Fruit fly (Drosophila melanogaster) whole organism, prepupa: ENCODE data around the gene fit.

ENCODE experiments used
- Blimp-1 ChIP-seq: fragments of 200-800 bp; sonication (Bioruptor generic); optimal IDR thresholded peaks from 3 replicates; lab custom pipeline; 2017; ENCODE audit warnings: missing biosample characterization, missing genetic modification characterization, mild to moderate bottlenecking, moderate library complexity, missing genetic modification reagents
- CG10669 ChIP-seq: fragments of 200-800 bp; sonication (Bioruptor generic); optimal IDR thresholded peaks from 3 replicates; lab custom pipeline; 2018; ENCODE audit warnings: missing biosample characterization, mild to moderate bottlenecking, missing genetic modification characterization, moderate library complexity
- CG11762 ChIP-seq: fragments of 200-800 bp; sonication (Bioruptor generic); optimal IDR thresholded peaks from 3 replicates; lab custom pipeline; 2016; ENCODE audit warnings: missing biosample characterization, missing genetic modification characterization; ENCODE audit not compliant: insufficient read depth
- CG15336 ChIP-seq: fragments of 200-800 bp; sonication (Bioruptor generic); IDR thresholded peaks from 2 replicates; pipeline ENCODE4 v1.3.6; 2022; ENCODE audit warnings: missing biosample characterization, missing genetic modification characterization
- CG16779 ChIP-seq: fragments of 200-800 bp; sonication (Bioruptor generic); optimal IDR thresholded peaks from 3 replicates; lab custom pipeline; 2017; ENCODE audit warnings: missing biosample characterization, mild to moderate bottlenecking, missing genetic modification characterization
- CG3032 ChIP-seq: fragments of 200-800 bp; optimal IDR thresholded peaks from 2 replicates; lab custom pipeline; 2019; ENCODE audit warnings: missing biosample characterization, mild to moderate bottlenecking, missing genetic modification characterization, moderate library complexity
- CG31627 ChIP-seq: fragments of 200-800 bp; sonication (Bioruptor generic); optimal IDR thresholded peaks from 3 replicates; lab custom pipeline; 2016; ENCODE audit warnings: missing biosample characterization, missing genetic modification characterization
- CG32006 ChIP-seq: fragments of 200-800 bp; sonication (Bioruptor generic); optimal IDR thresholded peaks from 3 replicates; lab custom pipeline; 2017; ENCODE audit warnings: missing biosample characterization, mild to moderate bottlenecking, missing genetic modification characterization
- CG34406 ChIP-seq: fragments of 200-800 bp; sonication (Bioruptor generic); optimal IDR thresholded peaks from 3 replicates; lab custom pipeline; 2016; ENCODE audit warnings: missing biosample characterization, missing genetic modification characterization
- CG3919 ChIP-seq: fragments of 200-800 bp; sonication (Bioruptor generic); optimal IDR thresholded peaks from 3 replicates; lab custom pipeline; 2016; ENCODE audit warnings: missing biosample characterization, missing genetic modification characterization
- CG4318 ChIP-seq: fragments of 200-800 bp; sonication (Bioruptor generic); optimal IDR thresholded peaks from 3 replicates; lab custom pipeline; 2017; ENCODE audit warnings: missing biosample characterization, mild to moderate bottlenecking, missing genetic modification characterization
- CG6163 ChIP-seq: fragments of 200-800 bp; sonication (Bioruptor generic); IDR thresholded peaks from 3 replicates; pipeline ENCODE4 v1.3.6; 2022; ENCODE audit warnings: missing biosample characterization, missing genetic modification characterization
- CG6276 ChIP-seq: fragments of 200-800 bp; sonication (Bioruptor generic); optimal IDR thresholded peaks from 2 replicates; lab custom pipeline; 2017; ENCODE audit warnings: missing biosample characterization, mild to moderate bottlenecking, missing genetic modification characterization
- CG6808 ChIP-seq: fragments of 200-800 bp; sonication (Bioruptor generic); optimal IDR thresholded peaks from 3 replicates; lab custom pipeline; 2017; ENCODE audit warnings: missing biosample characterization, missing genetic modification characterization, mild to moderate bottlenecking, moderate library complexity, missing genetic modification reagents
- CG6854 ChIP-seq: fragments of 200-800 bp; sonication (Bioruptor generic); optimal IDR thresholded peaks from 2 replicates; lab custom pipeline; 2017; ENCODE audit warnings: missing biosample characterization, mild to moderate bottlenecking, missing genetic modification characterization
- CG8319 ChIP-seq: fragments of 200-800 bp; sonication (Bioruptor generic); optimal IDR thresholded peaks from 3 replicates; lab custom pipeline; 2016; ENCODE audit warnings: missing biosample characterization, missing genetic modification characterization
- CG8632 ChIP-seq: fragments of 200-800 bp; sonication (Bioruptor generic); optimal IDR thresholded peaks from 3 replicates; lab custom pipeline; 2016; ENCODE audit warnings: missing biosample characterization, missing genetic modification characterization
- Eip93F ChIP-seq: fragments of 200-800 bp; sonication (Bioruptor generic); optimal IDR thresholded peaks from 2 replicates; lab custom pipeline; 2016; ENCODE audit warnings: missing biosample characterization, mild to moderate bottlenecking, missing genetic modification characterization
- Ets21C ChIP-seq: fragments of 200-800 bp; sonication (Bioruptor generic); optimal IDR thresholded peaks from 3 replicates; lab custom pipeline; 2016; ENCODE audit warnings: missing biosample characterization, missing genetic modification characterization
- Gug ChIP-seq: fragments of 200-800 bp; sonication (Bioruptor generic); IDR thresholded peaks from 2 replicates; pipeline ENCODE4 v1.3.6; 2022; ENCODE audit warnings: missing biosample characterization, missing genetic modification characterization
- Lpt ChIP-seq: fragments of 200-800 bp; sonication (Bioruptor generic); optimal IDR thresholded peaks from 3 replicates; lab custom pipeline; 2016; ENCODE audit warnings: missing biosample characterization, missing genetic modification characterization
- OdsH ChIP-seq: fragments of 200-800 bp; sonication (Bioruptor generic); optimal IDR thresholded peaks from 3 replicates; lab custom pipeline; 2016; ENCODE audit warnings: missing biosample characterization, missing genetic modification characterization
- Sox102F ChIP-seq: fragments of 200-800 bp; sonication (Bioruptor generic); optimal IDR thresholded peaks from 2 replicates; lab custom pipeline; 2016; ENCODE audit warnings: missing biosample characterization, mild to moderate bottlenecking, missing genetic modification characterization
- Sox15 ChIP-seq: fragments of 200-800 bp; sonication (Bioruptor generic); optimal IDR thresholded peaks from 3 replicates; lab custom pipeline; 2016; ENCODE audit warnings: missing biosample characterization, missing genetic modification characterization
- achi ChIP-seq: fragments of 200-800 bp; sonication (Bioruptor generic); optimal IDR thresholded peaks from 3 replicates; lab custom pipeline; 2016; ENCODE audit warnings: missing biosample characterization, missing genetic modification characterization
- acj6 ChIP-seq: fragments of 200-800 bp; sonication (Bioruptor generic); optimal IDR thresholded peaks from 3 replicates; lab custom pipeline; 2016; ENCODE audit warnings: missing biosample characterization, missing genetic modification characterization
- dac ChIP-seq: fragments of 200-800 bp; sonication (Bioruptor generic); optimal IDR thresholded peaks from 2 replicates; lab custom pipeline; 2017; ENCODE audit warnings: missing biosample characterization, mild to moderate bottlenecking, missing genetic modification characterization
- dsx ChIP-seq: fragments of 200-800 bp; optimal IDR thresholded peaks from 3 replicates; lab custom pipeline; 2019; ENCODE audit warnings: missing biosample characterization, mild to moderate bottlenecking, missing genetic modification characterization, moderate library complexity; ENCODE audit not compliant: poor library complexity, severe bottlenecking
- eg ChIP-seq: fragments of 200-800 bp; sonication (Bioruptor generic); IDR thresholded peaks from 3 replicates; pipeline ENCODE4 v1.3.6; 2022; ENCODE audit warnings: missing biosample characterization, missing genetic modification characterization
- fd59A ChIP-seq: fragments of 200-800 bp; sonication (Bioruptor generic); optimal IDR thresholded peaks from 2 replicates; lab custom pipeline; 2017; ENCODE audit warnings: missing biosample characterization, mild to moderate bottlenecking, missing genetic modification characterization, missing genetic modification reagents
- fd85E ChIP-seq: fragments of 200-800 bp; sonication (Bioruptor generic); optimal IDR thresholded peaks from 3 replicates; lab custom pipeline; 2016; ENCODE audit warnings: missing biosample characterization, missing genetic modification characterization
- fkh ChIP-seq: fragments of 200-800 bp; sonication (Bioruptor generic); optimal IDR thresholded peaks from 3 replicates; lab custom pipeline; 2017; ENCODE audit warnings: missing biosample characterization, mild to moderate bottlenecking, missing genetic modification characterization, moderate library complexity
- net ChIP-seq: fragments of 200-800 bp; sonication (Bioruptor generic); optimal IDR thresholded peaks from 3 replicates; lab custom pipeline; 2016; ENCODE audit warnings: missing biosample characterization, missing genetic modification characterization
- pdm3 ChIP-seq: fragments of 200-800 bp; sonication (Bioruptor generic); optimal IDR thresholded peaks from 3 replicates; lab custom pipeline; 2016; ENCODE audit warnings: missing biosample characterization, missing genetic modification characterization
- spab ChIP-seq: fragments of 200-800 bp; sonication (Bioruptor generic); optimal IDR thresholded peaks from 2 replicates; lab custom pipeline; 2017; ENCODE audit warnings: missing biosample characterization, mild to moderate bottlenecking, missing genetic modification characterization, missing genetic modification reagents
- ss ChIP-seq, 2 experiments: fragments of 200-800 bp; sonication (Bioruptor generic); optimal IDR thresholded peaks; 2 replicates in 1 of 2; 3 replicates in 1 of 2; lab custom pipeline; 2017 to 2018; ENCODE audit warnings: mild to moderate bottlenecking in 2 of 2, missing biosample characterization in 2 of 2, missing genetic modification characterization in 2 of 2, moderate library complexity in 1 of 2
- svp ChIP-seq: fragments of 200-800 bp; sonication (Bioruptor generic); peaks from one replicate; lab custom pipeline; 2016; ENCODE audit warnings: missing biosample characterization, missing genetic modification characterization
- topi ChIP-seq: fragments of 200-800 bp; sonication (Bioruptor generic); optimal IDR thresholded peaks from 3 replicates; lab custom pipeline; 2016; ENCODE audit warnings: missing biosample characterization, missing genetic modification characterization
- vri ChIP-seq: fragments of 200-800 bp; sonication (Bioruptor generic); optimal IDR thresholded peaks from 3 replicates; lab custom pipeline; 2016; ENCODE audit warnings: missing biosample characterization, mild to moderate bottlenecking, missing genetic modification characterization

Gene fit

DNA sequence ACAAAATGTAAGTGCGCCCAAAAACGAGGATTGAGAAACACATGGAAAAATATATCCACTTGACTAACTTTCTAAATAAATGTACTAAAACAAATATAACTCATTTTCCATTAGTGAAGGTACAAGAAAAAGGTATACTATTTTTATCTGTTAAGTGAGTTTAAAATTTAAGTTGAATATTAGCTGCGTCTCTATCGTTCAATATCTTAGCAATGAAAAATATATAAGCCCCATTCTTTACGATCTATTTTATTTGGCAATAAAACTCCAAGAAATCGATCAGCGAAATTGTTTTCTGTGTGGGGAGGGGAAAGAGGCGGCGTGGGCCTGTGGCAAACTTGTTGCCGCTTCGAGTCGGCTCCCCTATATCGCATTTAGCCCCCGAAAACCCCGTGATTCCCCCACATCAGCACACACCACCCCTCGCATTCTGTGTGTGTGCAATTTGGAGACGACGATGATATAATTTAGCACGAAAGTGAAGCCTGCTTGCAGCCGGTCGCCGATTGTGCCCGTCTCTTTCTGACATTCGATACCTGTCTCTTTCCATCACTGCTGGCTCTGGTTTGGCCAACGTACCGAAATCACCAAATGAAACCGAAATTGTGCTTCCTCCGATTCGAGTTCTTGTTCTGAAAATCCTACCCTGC is 38.5 kb upstream of the fit start (continued):
- TF ChIP-seq CG10669 (GFP tag; lab: Kevin White, UChicago) (peak; percentile 89), CG15336 (peak; percentile 51), Lpt (GFP tag; lab: Kevin White, UChicago) (peak; percentile 34), OdsH (GFP tag; lab: Kevin White, UChicago) (peak; percentile 76), Sox102F (GFP tag; lab: Kevin White, UChicago) (no peak), CG3032 (tag; lab: Kevin White, UChicago) (peak; percentile 95), CG8319 (GFP tag; lab: Kevin White, UChicago) (peak; percentile 40), ss (GFP tag; optimal IDR thresholded peaks at IDR 0.05; lab: Kevin White, UChicago) (peak; percentile 82 to 91), Eip93F (GFP tag; lab: Kevin White, UChicago) (no peak), net (GFP tag; lab: Kevin White, UChicago) (peak; percentile 61), CG34406 (GFP tag; lab: Kevin White, UChicago) (peak; percentile 59), spab (GFP tag; lab: Kevin White, UChicago) (peak; percentile 91), Blimp-1 (GFP tag; lab: Kevin White, UChicago) (peak; percentile 90), CG8632 (GFP tag; lab: Kevin White, UChicago) (peak; percentile 71), CG11762 (GFP tag; lab: Kevin White, UChicago) (peak; percentile 63), fd59A (GFP tag; lab: Kevin White, UChicago) (peak; percentile 87), achi (peak; percentile 71), acj6 (peak; percentile 77), CG6854 (no peak), eg (GFP tag; lab: Robert Waterston, UW) (no peak), CG31627 (GFP tag; lab: Kevin White, UChicago) (peak; percentile 18), fkh (GFP tag; lab: Kevin White, UChicago) (no peak), CG16779 (tag; lab: Kevin White, UChicago) (peak; percentile 63), Ets21C (GFP tag; lab: Kevin White, UChicago) (peak; percentile 8), dac (no peak), svp (GFP tag; lab: Kevin White, UChicago) (peak; percentile 66), fd85E (GFP tag; lab: Kevin White, UChicago) (peak; percentile 15), Gug (0 out of 2 replicates have a peak, but pooled peaks have one; percentile 23), CG4318 (GFP tag; lab: Kevin White, UChicago) (peak; percentile 20), CG6163 (GFP tag; lab: Robert Waterston, UW) (peak; percentile 46; the same call in 2 of the 3 replicates), vri (GFP tag; lab: Kevin White, UChicago) (peak; percentile 91), pdm3 (GFP tag; lab: Kevin White, UChicago) (peak; percentile 77), topi (GFP tag; lab: Kevin White, UChicago) (peak; percentile 50), dsx (peak; percentile 93), CG3919 (GFP tag; lab: Kevin White, UChicago) (peak; percentile 72), CG32006 (GFP tag; lab: Kevin White, UChicago) (peak; percentile 68), CG6808 (peak; percentile 90), Sox15 (GFP tag; lab: Kevin White, UChicago) (peak; percentile 53), CG6276 (GFP tag; lab: Kevin White, UChicago) (peak; percentile 63)

DNA sequence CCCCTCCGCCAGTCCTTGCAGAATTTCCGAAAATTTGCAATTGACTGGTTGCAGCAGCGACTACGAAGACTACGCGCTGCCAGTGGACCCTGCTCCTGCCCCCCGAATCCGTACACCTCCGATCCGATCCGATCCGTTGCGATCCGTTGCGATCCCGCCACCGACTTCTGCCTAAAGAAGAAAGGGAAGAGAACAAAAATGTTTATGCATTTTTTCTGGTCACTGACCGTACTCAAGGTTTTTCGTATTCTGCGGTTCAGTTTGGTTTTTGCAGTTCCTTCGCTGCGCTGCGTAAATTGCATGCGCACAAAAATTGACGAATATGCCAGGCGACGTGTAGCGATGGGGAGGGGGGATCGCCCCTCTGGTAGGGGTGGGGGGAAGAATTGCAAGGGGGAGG is 38.0 kb upstream of the fit start:
- TF ChIP-seq CG6163 (GFP tag; lab: Robert Waterston, UW) (0 out of 3 replicates have a peak, but pooled peaks have one; percentile 12), CG11762 (GFP tag; lab: Kevin White, UChicago) (no peak), Blimp-1 (GFP tag; lab: Kevin White, UChicago) (peak; percentile 45)
